Fruit fly (Drosophila melanogaster) whole organism, embryonic: ENCODE data around the gene robl62A.

ENCODE experiments used
- Atf3 ChIP-seq: fragments of 200-800 bp; sonication (Bioruptor generic); optimal IDR thresholded peaks from 3 replicates; lab custom pipeline; 2016; ENCODE audit warnings: missing biosample characterization, missing genetic modification characterization
- Bteb2 ChIP-seq: fragments of 200-800 bp; sonication (Bioruptor generic); optimal IDR thresholded peaks from 2 replicates; lab custom pipeline; 2016; ENCODE audit warnings: missing biosample characterization, missing genetic modification characterization
- CG1024 ChIP-seq: fragments of 200-800 bp; sonication (Bioruptor generic); IDR thresholded peaks from 2 replicates; pipeline ENCODE4 v1.3.6; 2022; ENCODE audit warnings: missing biosample characterization, missing genetic modification characterization
- CG11093 ChIP-seq: fragments of 200-800 bp; sonication (Bioruptor generic); IDR thresholded peaks from 3 replicates; pipeline ENCODE4 v1.3.6; 2022; ENCODE audit warnings: missing biosample characterization, missing genetic modification characterization
- CG11696 ChIP-seq: fragments of 200-800 bp; sonication (Bioruptor generic); IDR thresholded peaks from 2 replicates; pipeline ENCODE4 v1.3.6; 2022; ENCODE audit warnings: missing biosample characterization, missing genetic modification characterization
- CG12071 ChIP-seq: fragments of 200-800 bp; sonication (Bioruptor generic); optimal IDR thresholded peaks from 3 replicates; lab custom pipeline; 2018; ENCODE audit warnings: missing biosample characterization, mild to moderate bottlenecking, missing genetic modification characterization
- CG12104 ChIP-seq: fragments of 200-800 bp; sonication (Bioruptor generic); optimal IDR thresholded peaks from 3 replicates; lab custom pipeline; 2016; ENCODE audit warnings: missing biosample characterization, missing genetic modification characterization
- CG13123 ChIP-seq: fragments of 200-800 bp; sonication (Bioruptor generic); optimal IDR thresholded peaks from 2 replicates; lab custom pipeline; 2016; ENCODE audit warnings: missing biosample characterization, missing genetic modification characterization
- CG13424 ChIP-seq: fragments of 200-800 bp; sonication (Bioruptor generic); optimal IDR thresholded peaks from 2 replicates; lab custom pipeline; 2019; ENCODE audit warnings: missing biosample characterization, mild to moderate bottlenecking, missing genetic modification characterization, moderate library complexity
- CG16863 ChIP-seq: fragments of 200-800 bp; sonication (Bioruptor generic); optimal IDR thresholded peaks from 3 replicates; lab custom pipeline; 2016; ENCODE audit warnings: missing biosample characterization, missing genetic modification characterization
- CG18262 ChIP-seq: fragments of 200-800 bp; optimal IDR thresholded peaks from 3 replicates; lab custom pipeline; 2019; ENCODE audit warnings: missing biosample characterization, mild to moderate bottlenecking, missing genetic modification characterization, moderate library complexity
- CG32767 ChIP-seq: fragments of 200-800 bp; sonication (Bioruptor generic); IDR thresholded peaks from 2 replicates; pipeline ENCODE4 v1.3.6; 2022; ENCODE audit warnings: missing biosample characterization, missing genetic modification characterization
- CG3407 ChIP-seq: fragments of 200-800 bp; sonication (Bioruptor generic); optimal IDR thresholded peaks from 2 replicates; lab custom pipeline; 2018; ENCODE audit warnings: missing biosample characterization, mild to moderate bottlenecking, missing genetic modification characterization
- CG3838 ChIP-seq: fragments of 200-800 bp; sonication (Bioruptor generic); optimal IDR thresholded peaks from 3 replicates; lab custom pipeline; 2016; ENCODE audit warnings: missing biosample characterization, missing genetic modification characterization
- CG4730 ChIP-seq: fragments of 200-800 bp; sonication (Bioruptor generic); IDR thresholded peaks from 2 replicates; pipeline ENCODE4 v1.3.6; 2022; ENCODE audit warnings: missing biosample characterization, missing genetic modification characterization
- CG5245 ChIP-seq: fragments of 200-800 bp; sonication (Bioruptor generic); optimal IDR thresholded peaks from 3 replicates; lab custom pipeline; 2016; ENCODE audit warnings: missing biosample characterization, missing genetic modification characterization
- CG6272 ChIP-seq: fragments of 200-800 bp; sonication (Bioruptor generic); IDR thresholded peaks from 2 replicates; pipeline ENCODE4 v1.3.6; 2022; ENCODE audit warnings: missing biosample characterization, missing genetic modification characterization
- CG8388 ChIP-seq: fragments of 200-800 bp; sonication (Bioruptor generic); optimal IDR thresholded peaks from 2 replicates; lab custom pipeline; 2019; ENCODE audit warnings: missing biosample characterization, mild to moderate bottlenecking, missing genetic modification characterization, moderate library complexity
- CHES-1-like ChIP-seq: fragments of 200-800 bp; sonication (Bioruptor generic); optimal IDR thresholded peaks from 2 replicates; lab custom pipeline; 2016; ENCODE audit warnings: missing biosample characterization, missing genetic modification characterization
- Dfd ChIP-seq, 2 experiments: fragments of >200 bp; optimal IDR thresholded peaks; 2 replicates each; lab custom pipeline; 2017; ENCODE audit warnings: missing biosample characterization in 2 of 2, missing genetic modification characterization in 2 of 2
- Drgx ChIP-seq: fragments of 200-800 bp; sonication (Bioruptor generic); IDR thresholded peaks from 2 replicates; pipeline ENCODE4 v1.3.6; 2022; ENCODE audit warnings: missing biosample characterization, missing genetic modification characterization
- Ets65A ChIP-seq: fragments of 200-800 bp; sonication (Bioruptor generic); peaks from one replicate; lab custom pipeline; 2016; ENCODE audit warnings: missing biosample characterization, missing genetic modification characterization
- Hr51 ChIP-seq, 2 experiments: fragments of 200-800 bp; sonication (Bioruptor generic); optimal IDR thresholded peaks; 2 replicates in 1 of 2; 3 replicates in 1 of 2; lab custom pipeline; 2016 to 2018; ENCODE audit warnings: missing biosample characterization in 2 of 2, missing genetic modification characterization in 2 of 2, mild to moderate bottlenecking in 1 of 2, moderate library complexity in 1 of 2
- Kr ChIP-seq: fragments of 200-800 bp; sonication (Bioruptor generic); optimal IDR thresholded peaks from 2 replicates; lab custom pipeline; 2017; ENCODE audit warnings: missing biosample characterization, mild to moderate bottlenecking, missing genetic modification characterization
- Nf-YA ChIP-seq: fragments of 200-800 bp; sonication (Bioruptor generic); IDR thresholded peaks from 2 replicates; pipeline ENCODE4 v1.3.6; 2022; ENCODE audit warnings: missing biosample characterization, missing genetic modification characterization
- Ravus ChIP-seq: fragments of 200-800 bp; sonication (Bioruptor generic); IDR thresholded peaks from 2 replicates; pipeline ENCODE4 v1.3.6; 2022; ENCODE audit warnings: missing biosample characterization, missing genetic modification characterization
- Sox100B ChIP-seq: fragments of 200-800 bp; sonication (Bioruptor generic); optimal IDR thresholded peaks from 3 replicates; lab custom pipeline; 2018; ENCODE audit warnings: missing biosample characterization, mild to moderate bottlenecking, missing genetic modification characterization
- Sox102F ChIP-seq: fragments of 200-800 bp; sonication (Bioruptor generic); optimal IDR thresholded peaks from 2 replicates; lab custom pipeline; 2018; ENCODE audit warnings: missing biosample characterization, mild to moderate bottlenecking, missing genetic modification characterization, moderate library complexity
- Ssrp ChIP-seq: fragments of 200-800 bp; sonication (Bioruptor generic); optimal IDR thresholded peaks from 2 replicates; lab custom pipeline; 2018; ENCODE audit warnings: missing biosample characterization, mild to moderate bottlenecking, missing genetic modification characterization, moderate library complexity
- Vsx1 ChIP-seq: fragments of 200-800 bp; sonication (Bioruptor generic); optimal IDR thresholded peaks from 2 replicates; lab custom pipeline; 2017; ENCODE audit warnings: missing biosample characterization, mild to moderate bottlenecking, missing genetic modification characterization, missing genetic modification reagents
- chm ChIP-seq: fragments of 200-800 bp; sonication (Bioruptor generic); IDR thresholded peaks from 2 replicates; pipeline ENCODE4 v1.3.6; 2022; ENCODE audit warnings: missing biosample characterization, missing genetic modification characterization
- chn ChIP-seq: fragments of 200-800 bp; sonication (Bioruptor generic); optimal IDR thresholded peaks from 2 replicates; lab custom pipeline; 2016; ENCODE audit warnings: missing biosample characterization, missing genetic modification characterization
- ci ChIP-seq: fragments of 200-800 bp; sonication (Bioruptor generic); IDR thresholded peaks from 3 replicates; pipeline ENCODE4 v1.3.6; 2022; ENCODE audit warnings: missing biosample characterization, missing genetic modification characterization
- croc ChIP-seq: fragments of 200-800 bp; sonication (Bioruptor generic); conservative IDR thresholded peaks from 3 replicates; pipeline ENCODE4 v1.3.6; 2022; ENCODE audit warnings: missing biosample characterization, missing genetic modification characterization
- crp ChIP-seq, 2 experiments: fragments of 200-800 bp; sonication (Bioruptor generic); optimal IDR thresholded peaks; 2 replicates in 1 of 2; 3 replicates in 1 of 2; lab custom pipeline; 2017; ENCODE audit warnings: missing biosample characterization in 2 of 2, missing genetic modification characterization in 2 of 2, mild to moderate bottlenecking in 1 of 2, moderate library complexity in 1 of 2
- dati ChIP-seq: fragments of 200-800 bp; sonication (Bioruptor generic); IDR thresholded peaks from 2 replicates; pipeline ENCODE4 v1.3.6; 2022; ENCODE audit warnings: missing biosample characterization, missing genetic modification characterization
- dpn ChIP-seq, 2 experiments: fragments of 200-800 bp; sonication (Bioruptor generic); optimal IDR thresholded peaks; 3 replicates each; lab custom pipeline; 2016; ENCODE audit warnings: missing biosample characterization in 2 of 2, missing genetic modification characterization in 2 of 2
- gfzf ChIP-seq: fragments of 200-800 bp; sonication (Bioruptor generic); optimal IDR thresholded peaks from 2 replicates; lab custom pipeline; 2016; ENCODE audit warnings: missing biosample characterization, mild to moderate bottlenecking, missing genetic modification characterization, moderate library complexity
- jumu ChIP-seq: fragments of 200-800 bp; sonication (Bioruptor generic); optimal IDR thresholded peaks from 3 replicates; lab custom pipeline; 2016; ENCODE audit warnings: missing biosample characterization, missing genetic modification characterization
- mld ChIP-seq: fragments of 200-800 bp; sonication (Bioruptor generic); IDR thresholded peaks from 3 replicates; pipeline ENCODE4 v1.3.6; 2022; ENCODE audit warnings: missing biosample characterization, missing genetic modification characterization; ENCODE audit not compliant: partially characterized antibody
- pita ChIP-seq: fragments of 200-800 bp; sonication (Bioruptor generic); optimal IDR thresholded peaks from 2 replicates; lab custom pipeline; 2017; ENCODE audit warnings: missing biosample characterization, mild to moderate bottlenecking, missing genetic modification characterization
- prd ChIP-seq, 3 experiments: fragments of >200 bp in 2 of 3; fragments of 200-800 bp in 1 of 3; sonication (Bioruptor generic) in 1 of 3; optimal IDR thresholded peaks in 2 of 3; IDR thresholded peaks in 1 of 3; 2 replicates in 2 of 3; 3 replicates in 1 of 3; pipeline versions ENCODE4 v1.3.6 to Lab custom; 2017 to 2022; ENCODE audit warnings: missing biosample characterization in 1 of 3, missing genetic modification characterization in 1 of 3
- scrt ChIP-seq: fragments of 200-800 bp; sonication (Bioruptor generic); optimal IDR thresholded peaks from 2 replicates; lab custom pipeline; 2018; ENCODE audit warnings: missing biosample characterization, mild to moderate bottlenecking, missing genetic modification characterization, moderate library complexity
- sens ChIP-seq: fragments of 200-800 bp; sonication (Bioruptor generic); peaks from one replicate; lab custom pipeline; 2016; ENCODE audit warnings: missing biosample characterization, missing genetic modification characterization
- sens-2 ChIP-seq: fragments of 200-800 bp; sonication (Bioruptor generic); IDR thresholded peaks from 2 replicates; pipeline ENCODE4 v1.3.6; 2022; ENCODE audit warnings: missing biosample characterization, missing genetic modification characterization
- tna ChIP-seq: fragments of 200-800 bp; sonication (Bioruptor generic); IDR thresholded peaks from 2 replicates; pipeline ENCODE4 v1.3.6; 2022; ENCODE audit warnings: missing biosample characterization, missing genetic modification characterization; ENCODE audit not compliant: partially characterized antibody
- toy ChIP-seq: fragments of 200-800 bp; sonication (Bioruptor generic); IDR thresholded peaks from 2 replicates; pipeline ENCODE4 v1.3.6; 2022; ENCODE audit warnings: missing biosample characterization, missing genetic modification characterization
- trh ChIP-seq: fragments of 200-800 bp; sonication (Bioruptor generic); optimal IDR thresholded peaks from 2 replicates; lab custom pipeline; 2016; ENCODE audit warnings: missing biosample characterization, missing genetic modification characterization
- z ChIP-seq: fragments of 200-800 bp; sonication (Bioruptor generic); IDR thresholded peaks from 3 replicates; pipeline ENCODE4 v1.3.6; 2022; ENCODE audit warnings: missing biosample characterization, missing genetic modification characterization

Gene robl62A

dm6 chr3L:1515820-1516540 lies 38.6 kb downstream of the robl62A start (continued):
- peak; percentile 81 for TF ChIP-seq Ssrp (tag; lab: Kevin White, UChicago)
- TF ChIP-seq CG13424 (tag; lab: Kevin White, UChicago): peak; percentile 76
- peak; percentile 79 for TF ChIP-seq Drgx (GFP tag; lab: Robert Waterston, UW)
- TF ChIP-seq chm (GFP tag; lab: Robert Waterston, UW): peak; percentile 61; the same call in 1 of the 2 replicates
- TF ChIP-seq Dfd (GFP tag; optimal IDR thresholded peaks at IDR 0.05; lab: Kevin White, UChicago): no peak
- no peak for TF ChIP-seq dati (GFP tag; lab: Robert Waterston, UW)
- TF ChIP-seq Nf-YA (GFP tag; lab: Robert Waterston, UW): no peak
- TF ChIP-seq CG3838 (GFP tag; lab: Kevin White, UChicago): peak; percentile 10
- TF ChIP-seq Bteb2 (GFP tag; lab: Kevin White, UChicago): no peak
- TF ChIP-seq CG18262 (tag; lab: Kevin White, UChicago): peak; percentile 86
- peak; percentile 83 for TF ChIP-seq Sox100B (GFP tag; lab: Kevin White, UChicago)
- TF ChIP-seq CG32767 (GFP tag; lab: Robert Waterston, UW): peak; percentile 62
- peak; percentile 51 for TF ChIP-seq CG6272
- TF ChIP-seq Ets65A: peak; percentile 95
- TF ChIP-seq CG4730 (GFP tag; lab: Robert Waterston, UW): peak; percentile 41
- TF ChIP-seq Kr: no peak
- TF ChIP-seq CG13123 (GFP tag; lab: Kevin White, UChicago): peak; percentile 42
- peak; percentile 52 for TF ChIP-seq jumu (GFP tag; lab: Kevin White, UChicago)
- peak; percentile 65 for TF ChIP-seq chn (GFP tag; lab: Kevin White, UChicago)
- no peak for TF ChIP-seq z (GFP tag; lab: Robert Waterston, UW)
- TF ChIP-seq CG5245 (GFP tag; lab: Kevin White, UChicago): peak; percentile 40
- TF ChIP-seq CG11093 (GFP tag; lab: Robert Waterston, UW): peak; percentile 57; the same call in 1 of the 3 replicates
- no peak for TF ChIP-seq CG11696 (GFP tag; lab: Robert Waterston, UW)
- TF ChIP-seq sens-2: 0 out of 2 replicates have a peak, but pooled peaks have one; percentile 32
- peak; percentile 70 for TF ChIP-seq CG16863 (GFP tag; lab: Kevin White, UChicago)
- peak; percentile 1 for TF ChIP-seq Vsx1
- peak; percentile 13 for TF ChIP-seq gfzf
- TF ChIP-seq dpn (GFP tag; optimal IDR thresholded peaks at IDR 0.05; lab: Kevin White, UChicago): peak; percentile 60 to 77
- no peak for TF ChIP-seq tna
- TF ChIP-seq mld (GFP tag; lab: Robert Waterston, UW): no peak
- TF ChIP-seq trh (GFP tag; lab: Kevin White, UChicago): peak; percentile 54
- TF ChIP-seq CHES-1-like: peak; percentile 62
- TF ChIP-seq ci (GFP tag; lab: Robert Waterston, UW): peak; percentile 78; the same call in 2 of the 3 replicates
- TF ChIP-seq crp (GFP tag; optimal IDR thresholded peaks at IDR 0.05; lab: Kevin White, UChicago): no peak
- no peak for TF ChIP-seq pita (GFP tag; lab: Kevin White, UChicago)
- TF ChIP-seq CG8388 (GFP tag; lab: Kevin White, UChicago): peak; percentile 79
- peak; percentile 97 for TF ChIP-seq sens (GFP tag; lab: Kevin White, UChicago)
- TF ChIP-seq prd (optimal IDR thresholded peaks at IDR 0.05; lab: Kevin White, UChicago): no peak
- TF ChIP-seq prd (GFP tag; IDR thresholded peaks at IDR 0.05; lab: Robert Waterston, UW): peak; percentile 79
- TF ChIP-seq CG3407 (GFP tag; lab: Kevin White, UChicago): peak; percentile 71
- peak; percentile 80 for TF ChIP-seq Sox102F (GFP tag; lab: Kevin White, UChicago)
- peak; percentile 3 for TF ChIP-seq scrt (GFP tag; lab: Kevin White, UChicago)
- TF ChIP-seq Atf3 (GFP tag; lab: Kevin White, UChicago): peak; percentile 32
- peak; percentile 53 for TF ChIP-seq CG12071
- no peak for TF ChIP-seq toy
- TF ChIP-seq CG12104: peak; percentile 23
- TF ChIP-seq Hr51 (GFP tag; optimal IDR thresholded peaks at IDR 0.05; lab: Kevin White, UChicago): peak in 1 of 2 experiments; percentile 78
- no peak for TF ChIP-seq Ravus (GFP tag; lab: Robert Waterston, UW)
- 0 out of 2 replicates have a peak, but pooled peaks have one; percentile 22 for TF ChIP-seq CG1024 (GFP tag; lab: Robert Waterston, UW)
- peak; percentile 76 for TF ChIP-seq croc
